Worm (Caenorhabditis elegans): ENCODE data around the gene atg-18.

DNA sequence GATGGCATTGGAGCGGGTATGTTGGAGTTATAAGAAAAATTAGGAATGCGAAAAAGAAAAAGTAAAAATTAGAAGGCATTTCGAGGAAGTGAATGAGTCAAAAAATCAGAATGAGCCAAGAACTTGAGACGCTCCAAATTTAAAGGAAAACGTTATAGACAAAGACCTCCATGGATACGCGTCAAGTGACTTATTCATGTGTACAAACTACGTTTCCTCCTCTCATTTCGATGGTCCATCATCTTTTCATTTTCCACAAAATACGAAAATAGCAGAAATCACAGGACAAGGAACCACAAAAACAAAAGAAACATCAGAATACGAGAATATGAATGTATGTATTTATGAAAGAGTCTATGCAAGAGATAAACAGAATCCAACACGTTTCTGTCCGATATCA, 10.1 kb upstream of the atg-18 start, which contains the start of gene F28A12.3:
- TF ChIP-seq ref-1 (GFP tag; conservative IDR thresholded peaks at IDR 0.05) (no peak), T22C8.4 (GFP tag; IDR thresholded peaks at IDR 0.05) (no peak), tab-1 (GFP tag; IDR thresholded peaks at IDR 0.05) (no peak), med-1 (GFP tag; optimal IDR thresholded peaks at IDR 0.05; ENCODE audit: insufficient read depth) (no peak), flt-1 (GFP tag; IDR thresholded peaks at IDR 0.05) (no peak)

Data from whole organism, midembryonic.